Worm (Caenorhabditis elegans) whole organism, early embryonic: ENCODE results near the gene Y51A2B.8.

ENCODE experiments used
- B0310.2 ChIP-seq: sonication (generic microtip); optimal IDR thresholded peaks from 2 replicates; lab custom pipeline; 2016; ENCODE audit warnings: mild to moderate bottlenecking, missing genetic modification characterization, missing compliant biosample characterization
- F13C5.2 ChIP-seq: sonication (generic microtip); optimal IDR thresholded peaks from 2 replicates; lab custom pipeline; 2017; ENCODE audit warnings: mild to moderate bottlenecking, missing genetic modification characterization, inconsistent platforms, missing compliant biosample characterization
- aly-1 ChIP-seq: sonication (generic microtip); optimal IDR thresholded peaks from 2 replicates; lab custom pipeline; 2016; ENCODE audit warnings: missing genetic modification characterization, missing compliant biosample characterization
- ama-1 ChIP-seq: fragments of 150-350 bp; optimal IDR thresholded peaks from 2 replicates; lab custom pipeline; 2014
- ceh-13 ChIP-seq: fragments of 200-800 bp; sonication (Bioruptor generic); optimal IDR thresholded peaks from 2 replicates; lab custom pipeline; 2018; ENCODE audit warnings: mild to moderate bottlenecking, missing genetic modification characterization, missing compliant biosample characterization
- ceh-36 ChIP-seq: sonication (generic microtip); optimal IDR thresholded peaks from 2 replicates; lab custom pipeline; 2016; ENCODE audit warnings: missing genetic modification characterization, inconsistent platforms, missing compliant biosample characterization
- ets-7 ChIP-seq: sonication (generic microtip); optimal IDR thresholded peaks from 2 replicates; lab custom pipeline; 2016; ENCODE audit warnings: missing genotype, missing genetic modification characterization, missing compliant biosample characterization
- flt-1 ChIP-seq: fragments of 200-800 bp; sonication (Bioruptor generic); IDR thresholded peaks from 2 replicates; pipeline ENCODE4 v1.3.6; 2022; ENCODE audit warnings: missing genetic modification characterization, missing compliant biosample characterization
- hmbx-1 ChIP-seq: sonication (generic microtip); optimal IDR thresholded peaks from 2 replicates; lab custom pipeline; 2016; ENCODE audit warnings: mild to moderate bottlenecking, missing genetic modification characterization, missing compliant biosample characterization
- hmg-4 ChIP-seq: fragments of 200-800 bp; sonication (Bioruptor generic); optimal IDR thresholded peaks from 2 replicates; lab custom pipeline; 2018; ENCODE audit warnings: mild to moderate bottlenecking, missing genetic modification characterization, missing compliant biosample characterization
- hnd-1 ChIP-seq: sonication (generic microtip); optimal IDR thresholded peaks from 2 replicates; lab custom pipeline; 2016; ENCODE audit warnings: missing genetic modification characterization, missing compliant biosample characterization
- pes-1 ChIP-seq: fragments of 200-800 bp; sonication (Bioruptor generic); IDR thresholded peaks from 2 replicates; pipeline ENCODE4 v1.3.6; 2022; ENCODE audit warnings: missing genetic modification reagents, missing genetic modification characterization, missing compliant biosample characterization
- scrt-1 ChIP-seq: fragments of 200-800 bp; sonication (Bioruptor generic); IDR thresholded peaks from 2 replicates; pipeline ENCODE4 v1.3.6; 2022; ENCODE audit warnings: missing genetic modification characterization, missing compliant biosample characterization
- sea-1 ChIP-seq: fragments of 200-800 bp; sonication (Bioruptor generic); conservative IDR thresholded peaks from 2 replicates; pipeline ENCODE4 v1.3.6; 2022; ENCODE audit warnings: missing genetic modification characterization, missing compliant biosample characterization
- tbx-11 ChIP-seq: fragments of 200-800 bp; sonication (Bioruptor generic); IDR thresholded peaks from 2 replicates; pipeline ENCODE4 v1.3.6; 2022; ENCODE audit warnings: missing genetic modification characterization, missing compliant biosample characterization
- tbx-37 ChIP-seq: fragments of 200-800 bp; sonication (Bioruptor generic); conservative IDR thresholded peaks from 2 replicates; pipeline ENCODE4 v1.3.6; 2022; ENCODE audit warnings: missing genetic modification reagents, missing genetic modification characterization, missing compliant biosample characterization
- tra-4 ChIP-seq: sonication (generic microtip); optimal IDR thresholded peaks from 2 replicates; lab custom pipeline; 2017; ENCODE audit warnings: missing genetic modification characterization, missing compliant biosample characterization

Y51A2B.8 gene

ce11 chrV:18371028-18371427 is 7.9 kb upstream of the Y51A2B.8 start:
- TF ChIP-seq ama-1 (lab: Kevin White, UChicago): no peak
- no peak for TF ChIP-seq ceh-13 (GFP tag; lab: Kevin White, UChicago)
- no peak for TF ChIP-seq ets-7 (tag; lab: Kevin White, UChicago)
- no peak for TF ChIP-seq pes-1
- no peak for TF ChIP-seq F13C5.2 (tag; lab: Kevin White, UChicago)
- TF ChIP-seq ceh-36: no peak
- TF ChIP-seq tra-4 (tag; lab: Kevin White, UChicago): no peak
- TF ChIP-seq hmg-4 (GFP tag; lab: Kevin White, UChicago): no peak

ce11 chrV:18371579-18371978 is 7.3 kb upstream of the Y51A2B.8 start, which contains the start of gene C08E8.4:
TSS of gene C08E8.4 (plus strand) at chrV:18371846.
- TF ChIP-seq ama-1 (lab: Kevin White, UChicago) (no peak), ceh-36 (no peak), hnd-1 (tag; lab: Kevin White, UChicago) (no peak), hmg-4 (GFP tag; lab: Kevin White, UChicago) (no peak), scrt-1 (GFP tag; lab: Robert Waterston, UW) (no peak), aly-1 (no peak), tbx-11 (GFP tag; lab: Robert Waterston, UW) (no peak), hmbx-1 (tag; lab: Kevin White, UChicago) (no peak), tra-4 (tag; lab: Kevin White, UChicago) (no peak)

ce11 chrV:18374194-18374593 is 4.7 kb upstream of the Y51A2B.8 start, which contains the start of gene Y51A2B.2:
TSS of gene Y51A2B.2 (plus strand) at chrV:18374494.
- TF ChIP-seq tbx-11 (GFP tag; lab: Robert Waterston, UW) (no peak), tbx-37 (GFP tag; lab: Robert Waterston, UW) (no peak)

ce11 chrV:18375551-18375950 is 3.4 kb upstream of the Y51A2B.8 start:
- TF ChIP-seq tra-4 (tag; lab: Kevin White, UChicago): no peak
- TF ChIP-seq flt-1 (GFP tag; lab: Robert Waterston, UW): no peak
- TF ChIP-seq ceh-36: no peak
- TF ChIP-seq B0310.2 (tag; lab: Kevin White, UChicago): no peak
- TF ChIP-seq pes-1: no peak
- no peak for TF ChIP-seq ama-1 (lab: Kevin White, UChicago)
- no peak for TF ChIP-seq ceh-13 (GFP tag; lab: Kevin White, UChicago)
- TF ChIP-seq ets-7 (tag; lab: Kevin White, UChicago): no peak
- TF ChIP-seq hnd-1 (tag; lab: Kevin White, UChicago): no peak
- TF ChIP-seq hmg-4 (GFP tag; lab: Kevin White, UChicago): no peak
- no peak for TF ChIP-seq F13C5.2 (tag; lab: Kevin White, UChicago)
- no peak for TF ChIP-seq aly-1
- TF ChIP-seq scrt-1 (GFP tag; lab: Robert Waterston, UW): no peak
- no peak for TF ChIP-seq sea-1 (GFP tag; lab: Robert Waterston, UW)
- no peak for TF ChIP-seq tbx-37 (GFP tag; lab: Robert Waterston, UW)
- TF ChIP-seq hmbx-1 (tag; lab: Kevin White, UChicago): no peak

- TF ChIP-seq tra-4 (tag; lab: Kevin White, UChicago) (no peak), ceh-13 (GFP tag; lab: Kevin White, UChicago) (no peak), tbx-11 (GFP tag; lab: Robert Waterston, UW) (no peak)
Measured at ce11 chrV:18382590-18382989, 3.7 kb downstream of the Y51A2B.8 start, which contains the start of gene nhr-288. TSS of gene nhr-288 (minus strand) at chrV:18382690.

- TF ChIP-seq F13C5.2 (tag; lab: Kevin White, UChicago): no peak
- TF ChIP-seq ceh-36: no peak
- TF ChIP-seq ama-1 (lab: Kevin White, UChicago): no peak
- no peak for TF ChIP-seq sea-1 (GFP tag; lab: Robert Waterston, UW)
- no peak for TF ChIP-seq scrt-1 (GFP tag; lab: Robert Waterston, UW)
Measured at ce11 chrV:18389046-18389445, 10.1 kb downstream of the Y51A2B.8 start, which contains the start of the genes Y51A2B.4 and Y51A2B.5. TSS of gene Y51A2B.4 (minus strand) at chrV:18389146. TSS of gene Y51A2B.5 (plus strand) at chrV:18389277.

ce11 chrV:18394203-18394602 is 15.3 kb downstream of the Y51A2B.8 start, which contains the start of gene Y51A2B.6:
TSS of gene Y51A2B.6 (minus strand) at chrV:18394303.
- TF ChIP-seq ceh-13 (GFP tag; lab: Kevin White, UChicago): no peak

ce11 chrV:18395649-18396048 is 16.7 kb downstream of the Y51A2B.8 start, which contains the start of gene Y51A2B.9:
TSS of gene Y51A2B.9 (minus strand) at chrV:18395749.
- no peak for TF ChIP-seq ama-1 (lab: Kevin White, UChicago)
- no peak for TF ChIP-seq tbx-37 (GFP tag; lab: Robert Waterston, UW)
- no peak for TF ChIP-seq F13C5.2 (tag; lab: Kevin White, UChicago)
- TF ChIP-seq tbx-11 (GFP tag; lab: Robert Waterston, UW): no peak
- TF ChIP-seq scrt-1 (GFP tag; lab: Robert Waterston, UW): no peak
- TF ChIP-seq hmbx-1 (tag; lab: Kevin White, UChicago): no peak

- TF ChIP-seq B0310.2 (tag; lab: Kevin White, UChicago): no peak
- TF ChIP-seq sea-1 (GFP tag; lab: Robert Waterston, UW): no peak
- TF ChIP-seq ceh-36: no peak
- no peak for TF ChIP-seq scrt-1 (GFP tag; lab: Robert Waterston, UW)
- TF ChIP-seq hmg-4 (GFP tag; lab: Kevin White, UChicago): no peak
- TF ChIP-seq ets-7 (tag; lab: Kevin White, UChicago): no peak
- no peak for TF ChIP-seq tra-4 (tag; lab: Kevin White, UChicago)
- TF ChIP-seq tbx-11 (GFP tag; lab: Robert Waterston, UW): no peak
- no peak for TF ChIP-seq tbx-37 (GFP tag; lab: Robert Waterston, UW)
Measured at ce11 chrV:18397814-18398213, 18.9 kb downstream of the Y51A2B.8 start, which contains the start of gene Y51A2B.16. TSS of gene Y51A2B.16 (minus strand) at chrV:18397914.
